Fruit fly (Drosophila melanogaster): ENCODE results near the gene CG3277.
A peak's percentile ranks its signal among the peaks of the same experiment; 100 is the strongest.

The CG3277 gene

dm6 chr2L:3339420-3339819, 35.5 kb downstream of the CG3277 start (continued):
- TF ChIP-seq ss (GFP tag; optimal IDR thresholded peaks at IDR 0.05) (peak in 1 of 2 experiments; percentile 84), achi (GFP tag; optimal IDR thresholded peaks at IDR 0.05) (no peak), Ets21C (GFP tag; optimal IDR thresholded peaks at IDR 0.05) (no peak), CG7368 (GFP tag; optimal IDR thresholded peaks at IDR 0.05) (no peak), CG15336 (GFP tag; IDR thresholded peaks at IDR 0.05) (0 out of 2 replicates have a peak, but pooled peaks have one; percentile 7), Gug (GFP tag; IDR thresholded peaks at IDR 0.05) (peak; percentile 37; the same call in 1 of the 2 replicates), CG34406 (GFP tag; optimal IDR thresholded peaks at IDR 0.05) (no peak), eg (GFP tag; IDR thresholded peaks at IDR 0.05) (peak; percentile 42; the same call in 1 of the 3 replicates)

DNA sequence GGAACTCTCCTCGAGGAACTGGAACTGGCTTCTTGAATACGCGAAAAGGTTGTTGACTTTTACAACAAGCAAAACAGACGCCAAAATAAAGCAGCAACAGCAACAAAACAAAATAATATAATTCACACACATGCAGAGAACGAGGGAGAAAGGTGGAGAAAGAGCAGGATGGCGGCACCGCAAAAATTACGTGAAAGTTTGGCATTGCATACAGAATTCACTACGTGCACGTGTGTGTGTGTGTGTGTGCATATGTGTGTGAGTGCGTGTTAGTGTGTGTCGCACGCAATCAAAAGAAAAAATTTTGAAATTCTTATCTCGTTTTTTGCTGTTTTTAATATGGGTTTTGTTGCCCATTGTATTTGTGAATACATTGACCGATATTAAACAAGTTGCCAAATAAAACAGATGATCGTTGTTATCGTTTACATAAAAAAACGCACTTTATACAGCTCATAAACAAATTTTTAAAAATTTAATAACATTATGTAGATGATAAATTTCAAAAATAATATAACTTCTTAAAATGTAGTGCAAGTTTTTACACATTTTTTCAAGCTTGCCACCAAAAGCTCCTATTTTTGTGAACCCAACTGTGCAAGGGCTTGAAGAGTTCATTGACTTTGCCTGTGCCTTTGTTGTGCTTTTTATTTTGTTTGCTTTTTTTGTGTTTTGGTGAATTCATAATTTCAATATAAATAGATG, 37.5 kb downstream of the CG3277 start:
- TF ChIP-seq CG10669 (GFP tag; optimal IDR thresholded peaks at IDR 0.05) (no peak), CG4318 (GFP tag; optimal IDR thresholded peaks at IDR 0.05) (no peak), vri (GFP tag; optimal IDR thresholded peaks at IDR 0.05) (peak; percentile 98), Hr4 (GFP tag; optimal IDR thresholded peaks at IDR 0.05) (peak; percentile 50), CG34406 (GFP tag; optimal IDR thresholded peaks at IDR 0.05) (peak; percentile 69), Eip78C (GFP tag) (peak; percentile 65), CG31627 (GFP tag; optimal IDR thresholded peaks at IDR 0.05) (peak; percentile 69), Sox14 (GFP tag; optimal IDR thresholded peaks at IDR 0.05) (peak; percentile 71), CG11902 (GFP tag; optimal IDR thresholded peaks at IDR 0.05) (peak; percentile 45), dac (GFP tag; optimal IDR thresholded peaks at IDR 0.05) (no peak), cyc (GFP tag; optimal IDR thresholded peaks at IDR 0.05) (peak; percentile 39), CG6808 (GFP tag; optimal IDR thresholded peaks at IDR 0.05) (no peak), Hr38 (GFP tag; optimal IDR thresholded peaks at IDR 0.05) (no peak), salr (GFP tag; optimal IDR thresholded peaks at IDR 0.05) (peak in 1 of 2 experiments; percentile 21), Smox (GFP tag; optimal IDR thresholded peaks at IDR 0.05) (peak; percentile 78), net (GFP tag; optimal IDR thresholded peaks at IDR 0.05) (peak; percentile 57), Ets96B (tag; optimal IDR thresholded peaks at IDR 0.05) (no peak), CG3032 (tag; optimal IDR thresholded peaks at IDR 0.05) (no peak), fd59A (GFP tag; optimal IDR thresholded peaks at IDR 0.05) (no peak), fkh (GFP tag; optimal IDR thresholded peaks at IDR 0.05) (no peak), Blimp-1 (GFP tag; optimal IDR thresholded peaks at IDR 0.05) (peak; percentile 82), eg (GFP tag; IDR thresholded peaks at IDR 0.05) (no peak; the same call in 2 of the 3 replicates), Hr39 (GFP tag; optimal IDR thresholded peaks at IDR 0.05) (peak; percentile 51), dsx (GFP tag; optimal IDR thresholded peaks at IDR 0.05; ENCODE audit: poor library complexity, severe bottlenecking) (no peak), CG11762 (GFP tag; optimal IDR thresholded peaks at IDR 0.05; ENCODE audit: insufficient read depth) (no peak), spab (GFP tag; optimal IDR thresholded peaks at IDR 0.05) (no peak), acj6 (GFP tag; optimal IDR thresholded peaks at IDR 0.05) (peak; percentile 77), CG8119 (GFP tag; IDR thresholded peaks at IDR 0.05) (peak; percentile 44; the same call in 1 of the 3 replicates), Ets21C (GFP tag; optimal IDR thresholded peaks at IDR 0.05) (peak; percentile 80), fd85E (GFP tag; optimal IDR thresholded peaks at IDR 0.05) (no peak), Eip93F (GFP tag; optimal IDR thresholded peaks at IDR 0.05) (peak; percentile 78), CG7368 (GFP tag; optimal IDR thresholded peaks at IDR 0.05) (peak; percentile 17), OdsH (GFP tag; optimal IDR thresholded peaks at IDR 0.05) (peak; percentile 81), CG3919 (GFP tag; optimal IDR thresholded peaks at IDR 0.05) (peak; percentile 19), CG6792 (GFP tag; optimal IDR thresholded peaks at IDR 0.05) (peak; percentile 75), CG9139 (GFP tag; optimal IDR thresholded peaks at IDR 0.05) (no peak), pdm3 (GFP tag; optimal IDR thresholded peaks at IDR 0.05) (peak; percentile 73), CG10631 (GFP tag; optimal IDR thresholded peaks at IDR 0.05) (peak; percentile 43), CG8319 (GFP tag; optimal IDR thresholded peaks at IDR 0.05) (peak; percentile 6), CG6854 (GFP tag; optimal IDR thresholded peaks at IDR 0.05) (peak; percentile 75), svp (GFP tag) (peak; percentile 86), CG8632 (GFP tag; optimal IDR thresholded peaks at IDR 0.05) (peak; percentile 60), ss (GFP tag; optimal IDR thresholded peaks at IDR 0.05) (no peak), CG11294 (GFP tag; IDR thresholded peaks at IDR 0.05) (no peak), Lpt (GFP tag; optimal IDR thresholded peaks at IDR 0.05) (no peak)
